Worm (Caenorhabditis elegans): ENCODE results near the gene T12A7.6.

DNA sequence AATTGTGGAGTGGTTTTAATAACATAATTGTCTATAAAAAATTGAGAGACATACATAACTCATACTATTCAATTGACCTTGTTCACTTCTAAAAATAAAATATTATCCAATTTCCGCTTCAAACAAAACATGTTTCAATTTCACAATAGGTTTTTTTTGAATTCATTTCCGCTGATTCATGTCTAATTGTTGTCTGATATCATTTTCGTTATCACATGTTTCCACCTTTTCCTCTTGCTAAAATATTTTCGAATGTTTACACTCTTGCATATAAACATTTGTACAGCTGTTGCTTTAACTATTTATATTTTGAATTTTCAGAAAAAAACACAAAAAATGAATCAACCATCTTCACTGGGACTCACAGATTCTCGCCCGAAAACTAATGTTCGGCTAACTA lies 3.7 kb upstream of the T12A7.6 start, which contains the start of gene gem-4:
- no peak for TF ChIP-seq ztf-29 (GFP tag; IDR thresholded peaks at IDR 0.05)
- no peak for TF ChIP-seq ref-1 (GFP tag; conservative IDR thresholded peaks at IDR 0.05)
- TF ChIP-seq flt-1 (GFP tag; IDR thresholded peaks at IDR 0.05): no peak
- no peak for TF ChIP-seq klf-2 (GFP tag; conservative IDR thresholded peaks at IDR 0.05)
- no peak for TF ChIP-seq med-1 (GFP tag; optimal IDR thresholded peaks at IDR 0.05; ENCODE audit: insufficient read depth)
- TF ChIP-seq cog-1 (tag; optimal IDR thresholded peaks at IDR 0.05): no peak

All from whole organism, midembryonic.